Worm (Caenorhabditis elegans) whole organism, early embryonic: ENCODE results near the gene T16G12.4.

Experiments
- B0310.2 ChIP-seq: sonication (generic microtip); optimal IDR thresholded peaks from 2 replicates; lab custom pipeline; 2016; ENCODE audit warnings: mild to moderate bottlenecking, missing genetic modification characterization, missing compliant biosample characterization
- F13C5.2 ChIP-seq: sonication (generic microtip); optimal IDR thresholded peaks from 2 replicates; lab custom pipeline; 2017; ENCODE audit warnings: mild to moderate bottlenecking, missing genetic modification characterization, inconsistent platforms, missing compliant biosample characterization
- aly-1 ChIP-seq: sonication (generic microtip); optimal IDR thresholded peaks from 2 replicates; lab custom pipeline; 2016; ENCODE audit warnings: missing genetic modification characterization, missing compliant biosample characterization
- ama-1 ChIP-seq: fragments of 150-350 bp; optimal IDR thresholded peaks from 2 replicates; lab custom pipeline; 2014
- ets-7 ChIP-seq: sonication (generic microtip); optimal IDR thresholded peaks from 2 replicates; lab custom pipeline; 2016; ENCODE audit warnings: missing genotype, missing genetic modification characterization, missing compliant biosample characterization
- hmbx-1 ChIP-seq: sonication (generic microtip); optimal IDR thresholded peaks from 2 replicates; lab custom pipeline; 2016; ENCODE audit warnings: mild to moderate bottlenecking, missing genetic modification characterization, missing compliant biosample characterization
- hnd-1 ChIP-seq: sonication (generic microtip); optimal IDR thresholded peaks from 2 replicates; lab custom pipeline; 2016; ENCODE audit warnings: missing genetic modification characterization, missing compliant biosample characterization
- pes-1 ChIP-seq: fragments of 200-800 bp; sonication (Bioruptor generic); IDR thresholded peaks from 2 replicates; pipeline ENCODE4 v1.3.6; 2022; ENCODE audit warnings: missing genetic modification reagents, missing genetic modification characterization, missing compliant biosample characterization
- scrt-1 ChIP-seq: fragments of 200-800 bp; sonication (Bioruptor generic); IDR thresholded peaks from 2 replicates; pipeline ENCODE4 v1.3.6; 2022; ENCODE audit warnings: missing genetic modification characterization, missing compliant biosample characterization
- sea-1 ChIP-seq: fragments of 200-800 bp; sonication (Bioruptor generic); conservative IDR thresholded peaks from 2 replicates; pipeline ENCODE4 v1.3.6; 2022; ENCODE audit warnings: missing genetic modification characterization, missing compliant biosample characterization
- tbx-37 ChIP-seq: fragments of 200-800 bp; sonication (Bioruptor generic); conservative IDR thresholded peaks from 2 replicates; pipeline ENCODE4 v1.3.6; 2022; ENCODE audit warnings: missing genetic modification reagents, missing genetic modification characterization, missing compliant biosample characterization
- tra-4 ChIP-seq: sonication (generic microtip); optimal IDR thresholded peaks from 2 replicates; lab custom pipeline; 2017; ENCODE audit warnings: missing genetic modification characterization, missing compliant biosample characterization

Gene T16G12.4

DNA sequence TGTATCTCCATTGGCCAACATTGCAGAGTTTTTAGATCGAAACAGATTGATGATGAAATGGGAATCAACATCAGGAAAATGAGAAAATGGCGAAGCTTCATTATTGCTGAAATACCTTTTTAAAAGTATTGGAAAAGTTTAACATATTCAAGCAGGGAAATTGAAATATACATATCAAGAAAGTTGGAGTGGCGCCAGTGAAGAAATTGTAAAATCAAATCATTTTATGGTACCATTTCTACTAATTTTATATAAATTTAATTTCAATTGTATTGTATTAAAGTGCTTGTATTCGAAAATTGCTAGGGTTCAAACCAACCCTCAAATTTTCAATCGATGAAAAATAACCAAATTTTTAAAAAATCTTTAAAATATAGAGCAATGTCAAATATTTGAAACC is 48.8 kb downstream of the T16G12.4 start, which contains the start of gene srt-55:
Gene srt-55 (minus strand): TSS at position 101 of the 400 bp plus-strand sequence.
- no peak for TF ChIP-seq hmbx-1 (tag; lab: Kevin White, UChicago)
- TF ChIP-seq F13C5.2 (tag; lab: Kevin White, UChicago), result no peak
- TF ChIP-seq tra-4 (tag; lab: Kevin White, UChicago), result no peak
- no peak for TF ChIP-seq scrt-1
- no peak for TF ChIP-seq pes-1
- no peak for TF ChIP-seq sea-1 (GFP tag; lab: Robert Waterston, UW)
- no peak for TF ChIP-seq tbx-37 (GFP tag; lab: Robert Waterston, UW)
- TF ChIP-seq ama-1 (lab: Kevin White, UChicago), result no peak
- TF ChIP-seq aly-1, result no peak
- TF ChIP-seq ets-7, result no peak
- TF ChIP-seq hnd-1, result no peak
- TF ChIP-seq B0310.2, result no peak
